Fruit fly (Drosophila melanogaster): ENCODE results near the gene CG11085.

DNA sequence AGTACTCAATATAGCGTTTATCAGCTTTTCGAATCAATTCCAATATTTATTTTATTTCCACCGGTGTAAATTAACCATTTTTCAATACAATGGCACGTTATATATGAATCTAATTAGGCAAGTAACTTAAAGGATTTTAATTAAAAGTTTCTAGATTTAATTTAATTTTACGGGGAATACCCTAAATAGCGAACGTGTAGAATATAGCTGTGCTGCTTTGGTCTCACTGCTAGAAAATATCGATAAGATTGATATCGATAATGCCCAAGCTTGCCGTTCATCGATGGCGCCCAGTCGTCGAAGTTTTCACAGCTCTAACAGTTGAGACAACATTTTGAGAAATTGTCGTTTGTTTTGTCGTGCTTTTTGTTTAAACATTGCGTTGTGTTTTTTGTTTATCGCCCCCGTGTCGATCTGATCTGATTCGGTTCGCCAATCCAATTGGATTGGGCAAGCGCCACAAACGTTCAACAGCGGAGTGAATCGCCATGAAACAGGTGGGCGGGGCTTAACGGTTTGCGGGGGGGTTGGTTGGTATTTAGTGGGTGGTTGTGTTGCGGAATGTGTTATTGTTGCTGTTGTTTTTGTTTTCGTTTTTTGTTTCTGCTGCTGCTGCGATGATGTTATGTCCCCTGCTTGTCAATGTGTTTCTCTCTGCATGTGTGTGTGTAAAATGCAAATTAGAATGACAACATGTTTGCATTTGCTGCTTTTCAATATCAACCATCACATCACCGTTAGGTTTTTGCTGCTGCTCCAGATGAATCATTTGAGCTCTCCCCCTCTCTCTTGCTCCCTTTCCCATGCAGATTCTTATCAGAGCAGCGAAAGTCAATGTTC, 15.4 kb downstream of the CG11085 start, which contains the start of gene Tomosyn:
- TF ChIP-seq rn (GFP tag; IDR thresholded peaks at IDR 0.05) (no peak), EcR (GFP tag; optimal IDR thresholded peaks at IDR 0.05) (peak; percentile 35), CG32121 (GFP tag; IDR thresholded peaks at IDR 0.05) (no peak), Pif1A (GFP tag; optimal IDR thresholded peaks at IDR 0.05) (no peak), fd96Ca (GFP tag; IDR thresholded peaks at IDR 0.05) (no peak), CG34367 (tag; optimal IDR thresholded peaks at IDR 0.05) (no peak), CG10348 (GFP tag; IDR thresholded peaks at IDR 0.05) (no peak), Pif1B (GFP tag; optimal IDR thresholded peaks at IDR 0.05) (no peak), CG4496 (GFP tag; IDR thresholded peaks at IDR 0.05) (no peak), Snoo (tag; optimal IDR thresholded peaks at IDR 0.05) (no peak), CG9948 (tag; optimal IDR thresholded peaks at IDR 0.05) (no peak), CG15710 (tag; optimal IDR thresholded peaks at IDR 0.05) (peak; percentile 23), CG8301 (tag; optimal IDR thresholded peaks at IDR 0.05) (no peak)

Data from whole organism, pupa.